Worm (Caenorhabditis elegans) whole organism, L3 larva: ENCODE results near the gene K08F8.7.

Source experiments
- R02D3.7 ChIP-seq: fragments of 150-350 bp; optimal IDR thresholded peaks from 2 replicates; lab custom pipeline; 2014; ENCODE audit warnings: missing biosample characterization, missing genetic modification characterization
- ZK546.5 ChIP-seq: sonication (generic microtip); optimal IDR thresholded peaks from 2 replicates; lab custom pipeline; 2017; ENCODE audit warnings: missing biosample characterization, missing genetic modification characterization
- aly-2 ChIP-seq: fragments of 150-350 bp; optimal IDR thresholded peaks from 2 replicates; lab custom pipeline; 2014; ENCODE audit warnings: missing biosample characterization, missing genetic modification characterization
- ama-1 ChIP-seq: fragments of 150-350 bp; optimal IDR thresholded peaks from 2 replicates; lab custom pipeline; 2018
- ceh-28 ChIP-seq: fragments of 150-350 bp; optimal IDR thresholded peaks from 2 replicates; lab custom pipeline; 2014; ENCODE audit warnings: missing biosample characterization, missing genetic modification reagents, missing genetic modification characterization
- ceh-82 ChIP-seq: fragments of 150-350 bp; optimal IDR thresholded peaks from 2 replicates; lab custom pipeline; 2014; ENCODE audit warnings: missing biosample characterization, missing genetic modification characterization
- ceh-9 ChIP-seq: sonication (generic microtip); optimal IDR thresholded peaks from 2 replicates; lab custom pipeline; 2018; ENCODE audit warnings: missing biosample characterization, missing genetic modification characterization
- daf-12 ChIP-seq: fragments of 150-350 bp; optimal IDR thresholded peaks from 2 replicates; lab custom pipeline; 2014; ENCODE audit warnings: missing biosample characterization, missing genetic modification reagents, missing genetic modification characterization
- egl-27 ChIP-seq: sonication (generic microtip); optimal IDR thresholded peaks from 4 replicates; lab custom pipeline; 2017; ENCODE audit warnings: missing biosample characterization, missing genetic modification reagents, missing genetic modification characterization
- egl-5 ChIP-seq: fragments of 150-350 bp; optimal IDR thresholded peaks from 2 replicates; lab custom pipeline; 2017; ENCODE audit warnings: missing biosample characterization, missing genetic modification reagents, missing genetic modification characterization, inconsistent platforms
- elt-1 ChIP-seq: fragments of 150-350 bp; optimal IDR thresholded peaks from 2 replicates; lab custom pipeline; 2014; ENCODE audit warnings: missing biosample characterization, missing genetic modification characterization
- elt-2 ChIP-seq: sonication (generic microtip); optimal IDR thresholded peaks from 2 replicates; lab custom pipeline; 2016; ENCODE audit warnings: missing genetic modification reagents, mild to moderate bottlenecking, missing genetic modification characterization, missing compliant biosample characterization
- elt-3 ChIP-seq, 3 experiments: fragments of 150-350 bp in 1 of 3; sonication (generic microtip) in 2 of 3; optimal IDR thresholded peaks; 2 replicates in 2 of 3; 4 replicates in 1 of 3; lab custom pipeline; 2014 to 2017; ENCODE audit warnings: missing biosample characterization in 3 of 3, missing genetic modification characterization in 3 of 3
- eor-1 ChIP-seq, 2 experiments: fragments of 150-350 bp; optimal IDR thresholded peaks; 2 replicates each; lab custom pipeline; 2014 to 2018; ENCODE audit warnings: missing biosample characterization in 2 of 2, missing genetic modification characterization in 2 of 2
- fkh-10 ChIP-seq: sonication (generic microtip); optimal IDR thresholded peaks from 2 replicates; lab custom pipeline; 2017; ENCODE audit warnings: missing biosample characterization, missing genetic modification reagents, missing genetic modification characterization
- fkh-2 ChIP-seq: fragments of 150-350 bp; optimal IDR thresholded peaks from 2 replicates; lab custom pipeline; 2014; ENCODE audit warnings: missing biosample characterization, missing genetic modification reagents, missing genetic modification characterization
- fos-1 ChIP-seq: fragments of 150-350 bp; optimal IDR thresholded peaks from 2 replicates; lab custom pipeline; 2014; ENCODE audit warnings: missing biosample characterization, missing genetic modification characterization
- hmg-11 ChIP-seq: sonication (generic microtip); optimal IDR thresholded peaks from 2 replicates; lab custom pipeline; 2016; ENCODE audit warnings: missing genetic modification characterization, missing compliant biosample characterization
- jun-1 ChIP-seq: fragments of 150-350 bp; optimal IDR thresholded peaks from 2 replicates; lab custom pipeline; 2014; ENCODE audit warnings: missing biosample characterization, missing genetic modification reagents, missing genetic modification characterization
- lin-15B ChIP-seq: fragments of 150-350 bp; optimal IDR thresholded peaks from 2 replicates; lab custom pipeline; 2014; ENCODE audit warnings: missing biosample characterization, missing genetic modification characterization
- lin-39 ChIP-seq: fragments of 150-350 bp; optimal IDR thresholded peaks from 2 replicates; lab custom pipeline; 2018; ENCODE audit warnings: missing biosample characterization, missing genetic modification reagents, missing genetic modification characterization
- lsy-12 ChIP-seq: sonication (generic microtip); optimal IDR thresholded peaks from 2 replicates; lab custom pipeline; 2016; ENCODE audit warnings: mild to moderate bottlenecking, missing genetic modification characterization, missing compliant biosample characterization
- mdl-1 ChIP-seq: fragments of 150-350 bp; optimal IDR thresholded peaks from 2 replicates; lab custom pipeline; 2014; ENCODE audit warnings: missing biosample characterization, missing genetic modification characterization
- mml-1 ChIP-seq: fragments of 150-350 bp; sonication (generic microtip); optimal IDR thresholded peaks from 3 replicates; lab custom pipeline; 2014; ENCODE audit warnings: missing biosample characterization, missing genetic modification characterization
- nfya-1 ChIP-seq: sonication (generic microtip); optimal IDR thresholded peaks from 2 replicates; lab custom pipeline; 2017; ENCODE audit warnings: missing genetic modification characterization, mild to moderate bottlenecking, missing compliant biosample characterization, antibody characterized with exemption, moderate library complexity; ENCODE audit not compliant: insufficient read depth
- nhr-11 ChIP-seq: fragments of 150-350 bp; optimal IDR thresholded peaks from 2 replicates; lab custom pipeline; 2014; ENCODE audit warnings: missing biosample characterization, missing genetic modification characterization
- nhr-12 ChIP-seq: fragments of 150-350 bp; optimal IDR thresholded peaks from 2 replicates; lab custom pipeline; 2014; ENCODE audit warnings: missing biosample characterization, missing genetic modification characterization
- nhr-23 ChIP-seq: fragments of 150-350 bp; optimal IDR thresholded peaks from 2 replicates; lab custom pipeline; 2014; ENCODE audit warnings: missing biosample characterization, missing genetic modification reagents, missing genetic modification characterization
- nhr-237 ChIP-seq: fragments of 150-350 bp; optimal IDR thresholded peaks from 2 replicates; lab custom pipeline; 2014; ENCODE audit warnings: missing biosample characterization, missing genetic modification characterization
- nhr-25 ChIP-seq: sonication (generic microtip); optimal IDR thresholded peaks from 2 replicates; lab custom pipeline; 2017; ENCODE audit warnings: missing biosample characterization, missing genetic modification characterization
- nhr-28 ChIP-seq: fragments of 150-350 bp; optimal IDR thresholded peaks from 2 replicates; lab custom pipeline; 2014; ENCODE audit warnings: missing biosample characterization, missing genetic modification characterization
- nhr-43 ChIP-seq: sonication (generic microtip); optimal IDR thresholded peaks from 2 replicates; lab custom pipeline; 2016; ENCODE audit warnings: mild to moderate bottlenecking, missing genetic modification characterization, missing compliant biosample characterization; ENCODE audit not compliant: poor library complexity, severe bottlenecking
- nhr-77 ChIP-seq: fragments of 150-350 bp; optimal IDR thresholded peaks from 2 replicates; lab custom pipeline; 2014; ENCODE audit warnings: missing biosample characterization, missing genetic modification characterization
- pha-4 ChIP-seq: fragments of 150-350 bp; optimal IDR thresholded peaks from 2 replicates; lab custom pipeline; 2014; ENCODE audit warnings: missing biosample characterization, missing genetic modification reagents, missing genetic modification characterization
- pqm-1 ChIP-seq: fragments of 150-350 bp; optimal IDR thresholded peaks from 2 replicates; lab custom pipeline; 2017; ENCODE audit warnings: missing biosample characterization, missing genetic modification characterization, inconsistent platforms
- skn-1 ChIP-seq: fragments of 150-350 bp; optimal IDR thresholded peaks from 2 replicates; lab custom pipeline; 2014; ENCODE audit warnings: missing biosample characterization, missing genetic modification characterization
- snpc-4 ChIP-seq: fragments of 150-350 bp; optimal IDR thresholded peaks from 2 replicates; lab custom pipeline; 2014; ENCODE audit warnings: missing biosample characterization, missing genetic modification characterization
- tbx-2 ChIP-seq: sonication (generic microtip); optimal IDR thresholded peaks from 2 replicates; lab custom pipeline; 2016; ENCODE audit warnings: mild to moderate bottlenecking, missing genetic modification characterization, missing compliant biosample characterization
- unc-39 ChIP-seq: sonication (generic microtip); optimal IDR thresholded peaks from 4 replicates; lab custom pipeline; 2017; ENCODE audit warnings: missing biosample characterization, missing genetic modification characterization
- unc-62 ChIP-seq: fragments of 150-350 bp; sonication (generic microtip); optimal IDR thresholded peaks from 4 replicates; lab custom pipeline; 2014; ENCODE audit warnings: missing biosample characterization, missing genetic modification reagents, missing genetic modification characterization
- ztf-4 ChIP-seq: fragments of 150-350 bp; optimal IDR thresholded peaks from 2 replicates; lab custom pipeline; 2014; ENCODE audit warnings: missing biosample characterization, missing genetic modification characterization

K08F8.7 gene

ce11 chrII:8788752-8789151 lies 33.6 kb upstream of the K08F8.7 start:
- TF ChIP-seq lsy-12 (tag; lab: Kevin White, UChicago) (peak; percentile 21), aly-2 (tag; lab: Kevin White, UChicago) (no peak)

DNA sequence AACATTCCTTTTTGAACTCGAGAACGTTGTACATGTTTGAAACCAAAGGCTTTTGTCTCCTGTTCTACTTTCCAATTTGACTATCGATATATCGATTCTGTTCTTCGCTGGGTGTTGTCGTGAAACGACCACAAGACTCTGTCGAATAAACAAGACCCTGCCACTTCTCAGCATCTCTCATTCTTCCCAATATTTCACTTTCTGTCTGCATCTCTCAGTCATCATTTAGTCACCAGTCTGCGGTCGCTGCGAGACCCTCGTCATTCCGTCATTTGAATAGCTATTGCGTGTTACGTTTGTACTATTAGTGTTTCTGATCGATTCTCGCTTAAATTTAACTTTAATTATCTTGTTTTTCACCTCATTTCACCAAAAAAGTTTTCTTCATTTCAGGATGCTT lies 32.2 kb upstream of the K08F8.7 start:
- peak in 1 of 3 experiments; percentile 57 for TF ChIP-seq elt-3 (tag; optimal IDR thresholded peaks at IDR 0.05; lab: Kevin White, UChicago)
- peak; percentile 78 for TF ChIP-seq fos-1
- TF ChIP-seq nhr-11 (tag; lab: Kevin White, UChicago) = peak; percentile 76
- peak; percentile 69 for TF ChIP-seq elt-1 (tag; lab: Kevin White, UChicago)
- peak; percentile 85 for TF ChIP-seq lin-15B
- peak; percentile 95 for TF ChIP-seq nhr-43 (tag; lab: Kevin White, UChicago)
- peak; percentile 58 for TF ChIP-seq snpc-4
- TF ChIP-seq pqm-1 (tag; lab: Kevin White, UChicago) = peak; percentile 86
- TF ChIP-seq elt-2 (tag; lab: Kevin White, UChicago) = peak; percentile 79
- peak; percentile 97 for TF ChIP-seq nhr-25 (tag; lab: Kevin White, UChicago)
- peak; percentile 99 for TF ChIP-seq pha-4
- peak; percentile 42 for TF ChIP-seq ceh-82 (tag; lab: Kevin White, UChicago)
- peak; percentile 94 for TF ChIP-seq lsy-12 (tag; lab: Kevin White, UChicago)
- TF ChIP-seq lin-39 (tag; lab: Kevin White, UChicago) = peak; percentile 96
- peak; percentile 59 for TF ChIP-seq ztf-4 (tag; lab: Kevin White, UChicago)
- TF ChIP-seq ceh-9 (tag; lab: Kevin White, UChicago) = no peak
- TF ChIP-seq egl-5 (tag; lab: Kevin White, UChicago) = peak; percentile 99
- TF ChIP-seq aly-2 (tag; lab: Kevin White, UChicago) = peak; percentile 18
- TF ChIP-seq mdl-1 = peak; percentile 55
- no peak for TF ChIP-seq nhr-77 (tag; lab: Kevin White, UChicago)
- no peak for TF ChIP-seq nhr-12 (tag; lab: Kevin White, UChicago)
- TF ChIP-seq eor-1 (tag; optimal IDR thresholded peaks at IDR 0.05; lab: Kevin White, UChicago) = peak in 1 of 2 experiments; percentile 71
- peak; percentile 55 for TF ChIP-seq R02D3.7 (tag; lab: Kevin White, UChicago)
- TF ChIP-seq skn-1 (tag; lab: Kevin White, UChicago) = peak; percentile 96
- TF ChIP-seq egl-27 (tag; lab: Kevin White, UChicago) = peak; percentile 2
- peak; percentile 76 for TF ChIP-seq hmg-11 (tag; lab: Kevin White, UChicago)
- no peak for TF ChIP-seq unc-62 (GFP tag; lab: Kevin White, UChicago)
- no peak for TF ChIP-seq nhr-237 (tag; lab: Kevin White, UChicago)
- TF ChIP-seq fkh-10 (GFP tag; lab: Kevin White, UChicago) = peak; percentile 95
- TF ChIP-seq nfya-1 (tag; lab: Kevin White, UChicago) = peak; percentile 98
- no peak for TF ChIP-seq mml-1 (tag; lab: Kevin White, UChicago)
- TF ChIP-seq ama-1 (lab: Kevin White, UChicago) = peak; percentile 97
- TF ChIP-seq jun-1 = peak; percentile 96
- no peak for TF ChIP-seq nhr-28 (tag; lab: Kevin White, UChicago)
- peak; percentile 87 for TF ChIP-seq tbx-2
- TF ChIP-seq nhr-23 (tag; lab: Kevin White, UChicago) = peak; percentile 98
- no peak for TF ChIP-seq daf-12 (tag; lab: Kevin White, UChicago)
- TF ChIP-seq fkh-2 (tag; lab: Kevin White, UChicago) = peak; percentile 98
- TF ChIP-seq ceh-28 (tag; lab: Kevin White, UChicago) = peak; percentile 96

ce11 chrII:8785875-8786274 lies 30.7 kb upstream of the K08F8.7 start:
- no peak for TF ChIP-seq nhr-25 (tag; lab: Kevin White, UChicago)
- peak; percentile 78 for TF ChIP-seq hmg-11 (tag; lab: Kevin White, UChicago)
- TF ChIP-seq snpc-4 = peak; percentile 38
- no peak for TF ChIP-seq daf-12 (tag; lab: Kevin White, UChicago)
- TF ChIP-seq nfya-1 (tag; lab: Kevin White, UChicago) = peak; percentile 55
- TF ChIP-seq fkh-10 (GFP tag; lab: Kevin White, UChicago) = no peak
- no peak for TF ChIP-seq unc-39 (tag; lab: Kevin White, UChicago)
- no peak for TF ChIP-seq ZK546.5 (tag; lab: Kevin White, UChicago)
- no peak for TF ChIP-seq ceh-9 (tag; lab: Kevin White, UChicago)
- TF ChIP-seq elt-2 (tag; lab: Kevin White, UChicago) = no peak
- no peak for TF ChIP-seq nhr-43 (tag; lab: Kevin White, UChicago)
- TF ChIP-seq pqm-1 (tag; lab: Kevin White, UChicago) = no peak
- peak; percentile 1 for TF ChIP-seq nhr-11 (tag; lab: Kevin White, UChicago)
- peak; percentile 25 for TF ChIP-seq egl-5 (tag; lab: Kevin White, UChicago)
- TF ChIP-seq eor-1 (tag; optimal IDR thresholded peaks at IDR 0.05; lab: Kevin White, UChicago) = no peak
- no peak for TF ChIP-seq pha-4
- no peak for TF ChIP-seq lin-15B
- TF ChIP-seq lsy-12 (tag; lab: Kevin White, UChicago) = no peak
- no peak for TF ChIP-seq nhr-77 (tag; lab: Kevin White, UChicago)
- TF ChIP-seq R02D3.7 (tag; lab: Kevin White, UChicago) = no peak
- no peak for TF ChIP-seq lin-39 (tag; lab: Kevin White, UChicago)
- no peak for TF ChIP-seq unc-62 (GFP tag; lab: Kevin White, UChicago)
- peak; percentile 71 for TF ChIP-seq ama-1 (lab: Kevin White, UChicago)
